Fruit fly (Drosophila melanogaster): ENCODE data around the gene AdoR.

The AdoR gene

dm6 chr3R:30104912-30105510, 44.4 kb downstream of the AdoR start (continued):
- no peak for TF ChIP-seq CG15601 (tag; optimal IDR thresholded peaks at IDR 0.05)

dm6 chr3R:30102806-30103619, 46.4 kb downstream of the AdoR start:
- TF ChIP-seq org-1 (GFP tag; optimal IDR thresholded peaks at IDR 0.05) (no peak), CG1792 (GFP tag; optimal IDR thresholded peaks at IDR 0.05) (no peak), Myb (GFP tag; optimal IDR thresholded peaks at IDR 0.05) (no peak), her (GFP tag; optimal IDR thresholded peaks at IDR 0.05) (no peak), CG32767 (GFP tag; IDR thresholded peaks at IDR 0.05) (no peak), Gsc (GFP tag; IDR thresholded peaks at IDR 0.05) (no peak), Kr (GFP tag; optimal IDR thresholded peaks at IDR 0.05) (no peak), CG32772 (GFP tag; IDR thresholded peaks at IDR 0.05) (no peak), E2f2 (GFP tag; IDR thresholded peaks at IDR 0.05) (no peak), twi (tag; optimal IDR thresholded peaks at IDR 0.05) (no peak), CG8388 (GFP tag; optimal IDR thresholded peaks at IDR 0.05) (no peak), cas (GFP tag; IDR thresholded peaks at IDR 0.05) (no peak), Nf-YC (tag; optimal IDR thresholded peaks at IDR 0.05) (peak; percentile 22), CG3838 (GFP tag; optimal IDR thresholded peaks at IDR 0.05) (no peak), CG1647 (GFP tag; optimal IDR thresholded peaks at IDR 0.05) (no peak), Dek (tag; optimal IDR thresholded peaks at IDR 0.05) (no peak), slou (GFP tag; optimal IDR thresholded peaks at IDR 0.05) (no peak), lab (GFP tag; optimal IDR thresholded peaks at IDR 0.05) (peak; percentile 76), fru (optimal IDR thresholded peaks at IDR 0.05) (no peak), wdn (GFP tag; IDR thresholded peaks at IDR 0.05) (no peak), gcm (GFP tag; optimal IDR thresholded peaks at IDR 0.05) (no peak), CG4282 (GFP tag; optimal IDR thresholded peaks at IDR 0.05) (no peak), CG10274 (GFP tag; optimal IDR thresholded peaks at IDR 0.05) (no peak), CG18011 (GFP tag; optimal IDR thresholded peaks at IDR 0.05) (no peak), tin (GFP tag; optimal IDR thresholded peaks at IDR 0.05) (no peak), CG1233 (GFP tag; optimal IDR thresholded peaks at IDR 0.05) (peak; percentile 0), row (GFP tag; IDR thresholded peaks at IDR 0.05) (peak; percentile 35; the same call in 1 of the 3 replicates), CG10654 (GFP tag; optimal IDR thresholded peaks at IDR 0.05) (no peak), B-H2 (GFP tag; optimal IDR thresholded peaks at IDR 0.05) (no peak), vnd (GFP tag; IDR thresholded peaks at IDR 0.05; ENCODE audit: partially characterized antibody) (no peak), CG11247 (GFP tag; IDR thresholded peaks at IDR 0.05) (no peak), CrebB (tag; optimal IDR thresholded peaks at IDR 0.05) (no peak), so (GFP tag; IDR thresholded peaks at IDR 0.05) (no peak), Optix (GFP tag; IDR thresholded peaks at IDR 0.05) (no peak), CG2875 (GFP tag; optimal IDR thresholded peaks at IDR 0.05) (no peak), ap (GFP tag; IDR thresholded peaks at IDR 0.05) (no peak), run (tag; optimal IDR thresholded peaks at IDR 0.05) (no peak), CG34376 (GFP tag; optimal IDR thresholded peaks at IDR 0.05) (peak; percentile 97), kni (GFP tag; optimal IDR thresholded peaks at IDR 0.05) (no peak), Dref (GFP tag; IDR thresholded peaks at IDR 0.05) (no peak), CG2116 (GFP tag; optimal IDR thresholded peaks at IDR 0.05) (no peak), CG7271 (tag; optimal IDR thresholded peaks at IDR 0.05) (no peak), D19B (GFP tag; optimal IDR thresholded peaks at IDR 0.05) (no peak), CG15269 (tag; optimal IDR thresholded peaks at IDR 0.05) (no peak), MTF-1 (GFP tag; optimal IDR thresholded peaks at IDR 0.05; ENCODE audit: borderline replicate concordance) (peak; percentile 72), CG17186 (GFP tag; optimal IDR thresholded peaks at IDR 0.05) (no peak), nmo (GFP tag; optimal IDR thresholded peaks at IDR 0.05) (no peak)

All from whole organism, embryonic.